Worm (Caenorhabditis elegans) whole organism, L4 larva: ENCODE measurements around the gene F47D12.9.

Experiments
- F26F4.8 ChIP-seq: fragments of 200-800 bp; sonication (Bioruptor generic); conservative IDR thresholded peaks from 2 replicates; pipeline ENCODE4 v1.3.6; 2022; ENCODE audit warnings: missing genetic modification characterization, missing compliant biosample characterization
- F44E2.7 ChIP-seq: fragments of 200-800 bp; sonication (Bioruptor generic); IDR thresholded peaks from 2 replicates; pipeline ENCODE4 v2.1.2; 2022; ENCODE audit warnings: missing genetic modification characterization, missing compliant biosample characterization
- T20F7.1 ChIP-seq: fragments of 200-800 bp; sonication (Bioruptor generic); optimal IDR thresholded peaks from 2 replicates; lab custom pipeline; 2018; ENCODE audit warnings: mild to moderate bottlenecking, missing genetic modification characterization, missing compliant biosample characterization
- T26A8.4 ChIP-seq: fragments of 200-800 bp; sonication (Bioruptor generic); IDR thresholded peaks from 2 replicates; pipeline ENCODE4 v1.3.6; 2022; ENCODE audit warnings: missing genetic modification characterization, missing compliant biosample characterization
- Y48G9A.11 ChIP-seq: fragments of 200-800 bp; sonication (Bioruptor generic); IDR thresholded peaks from 2 replicates; pipeline ENCODE4 v1.3.6; 2022; ENCODE audit warnings: missing genetic modification reagents, missing genetic modification characterization, missing compliant biosample characterization
- Y5F2A.4 ChIP-seq: fragments of 200-800 bp; sonication (Bioruptor generic); optimal IDR thresholded peaks from 2 replicates; lab custom pipeline; 2018; ENCODE audit warnings: mild to moderate bottlenecking, missing genetic modification characterization, missing compliant biosample characterization
- ceh-44 ChIP-seq: fragments of 200-800 bp; sonication (Bioruptor generic); IDR thresholded peaks from 2 replicates; pipeline ENCODE4 v1.3.6; 2022; ENCODE audit warnings: missing genetic modification reagents, missing genetic modification characterization, missing compliant biosample characterization
- ceh-82 ChIP-seq: sonication (generic microtip); optimal IDR thresholded peaks from 2 replicates; lab custom pipeline; 2017; ENCODE audit warnings: missing biosample characterization, missing genetic modification characterization
- ces-1 ChIP-seq: fragments of 150-350 bp; sonication (generic microtip); optimal IDR thresholded peaks from 4 replicates; lab custom pipeline; 2014; ENCODE audit warnings: missing biosample characterization, missing genetic modification reagents, missing genetic modification characterization
- daf-8 ChIP-seq: fragments of 200-800 bp; sonication (Bioruptor generic); IDR thresholded peaks from 2 replicates; pipeline ENCODE4 v1.3.6; 2022; ENCODE audit warnings: missing genetic modification characterization, missing compliant biosample characterization
- dmd-8 ChIP-seq: fragments of 200-800 bp; sonication (Bioruptor generic); IDR thresholded peaks from 2 replicates; pipeline ENCODE4 v1.3.6; 2022; ENCODE audit warnings: missing genetic modification characterization, missing compliant biosample characterization
- dmd-9 ChIP-seq: fragments of 200-800 bp; sonication (Bioruptor generic); IDR thresholded peaks from 2 replicates; pipeline ENCODE4 v1.3.6; 2022; ENCODE audit warnings: missing genetic modification reagents, missing genetic modification characterization, missing compliant biosample characterization
- duxl-1 ChIP-seq: sonication (generic microtip); optimal IDR thresholded peaks from 2 replicates; lab custom pipeline; 2016; ENCODE audit warnings: mild to moderate bottlenecking, missing genetic modification characterization, moderate library complexity, missing compliant biosample characterization; ENCODE audit not compliant: poor library complexity
- egl-27 ChIP-seq: sonication (generic microtip); optimal IDR thresholded peaks from 3 replicates; lab custom pipeline; 2017; ENCODE audit warnings: missing biosample characterization, missing genetic modification reagents, missing genetic modification characterization
- egl-43 ChIP-seq: fragments of 200-800 bp; sonication (Bioruptor generic); IDR thresholded peaks from 2 replicates; pipeline ENCODE4 v1.3.6; 2022; ENCODE audit warnings: missing genetic modification reagents, missing genetic modification characterization, missing compliant biosample characterization
- fkh-10 ChIP-seq: fragments of 150-350 bp; optimal IDR thresholded peaks from 2 replicates; lab custom pipeline; 2014; ENCODE audit warnings: missing biosample characterization, missing genetic modification reagents, missing genetic modification characterization
- fos-1 ChIP-seq: fragments of 150-350 bp; optimal IDR thresholded peaks from 2 replicates; lab custom pipeline; 2014; ENCODE audit warnings: missing biosample characterization, missing genetic modification characterization
- hlh-11 ChIP-seq: fragments of 200-800 bp; sonication (Bioruptor generic); optimal IDR thresholded peaks from 2 replicates; lab custom pipeline; 2018; ENCODE audit warnings: mild to moderate bottlenecking, missing genetic modification characterization, missing compliant biosample characterization
- hmg-1.1 ChIP-seq: fragments of 200-800 bp; sonication (Bioruptor generic); IDR thresholded peaks from 2 replicates; pipeline ENCODE4 v1.3.6; 2022; ENCODE audit warnings: missing genetic modification reagents, missing genetic modification characterization, missing compliant biosample characterization
- jun-1 ChIP-seq: fragments of 150-350 bp; optimal IDR thresholded peaks from 2 replicates; lab custom pipeline; 2014; ENCODE audit warnings: missing biosample characterization, missing genetic modification reagents, missing genetic modification characterization
- lin-13 ChIP-seq: fragments of 150-350 bp; optimal IDR thresholded peaks from 2 replicates; lab custom pipeline; 2014; ENCODE audit warnings: missing biosample characterization, missing genetic modification reagents, missing genetic modification characterization
- lin-15B ChIP-seq: fragments of 150-350 bp; sonication (generic microtip); optimal IDR thresholded peaks from 3 replicates; lab custom pipeline; 2014; ENCODE audit warnings: missing biosample characterization, missing genetic modification characterization
- lin-38 ChIP-seq: fragments of 200-800 bp; sonication (Bioruptor generic); IDR thresholded peaks from 2 replicates; pipeline ENCODE4 v1.3.6; 2022; ENCODE audit warnings: missing genetic modification reagents, missing genetic modification characterization, missing compliant biosample characterization
- lir-3 ChIP-seq: sonication (generic microtip); optimal IDR thresholded peaks from 2 replicates; lab custom pipeline; 2016; ENCODE audit warnings: mild to moderate bottlenecking, missing genetic modification characterization, missing compliant biosample characterization
- mep-1 ChIP-seq: fragments of 150-350 bp; sonication (generic microtip); optimal IDR thresholded peaks from 3 replicates; lab custom pipeline; 2014; ENCODE audit warnings: missing biosample characterization, missing genetic modification characterization
- mxl-2 ChIP-seq: fragments of 200-800 bp; sonication (Bioruptor generic); conservative IDR thresholded peaks from 2 replicates; pipeline ENCODE4 v1.3.6; 2022; ENCODE audit warnings: missing genetic modification reagents, missing genetic modification characterization, missing compliant biosample characterization
- mxl-3 ChIP-seq: fragments of 200-800 bp; sonication (Bioruptor generic); optimal IDR thresholded peaks from 2 replicates; lab custom pipeline; 2018; ENCODE audit warnings: mild to moderate bottlenecking, missing genetic modification characterization, missing compliant biosample characterization
- nhr-102 ChIP-seq: sonication (generic microtip); optimal IDR thresholded peaks from 2 replicates; lab custom pipeline; 2016; ENCODE audit warnings: mild to moderate bottlenecking, missing genetic modification characterization, moderate library complexity, missing compliant biosample characterization
- nhr-111 ChIP-seq: fragments of 200-800 bp; sonication (Bioruptor generic); optimal IDR thresholded peaks from 2 replicates; lab custom pipeline; 2018; ENCODE audit warnings: mild to moderate bottlenecking, missing genetic modification characterization, missing compliant biosample characterization
- nhr-237 ChIP-seq: sonication (generic microtip); optimal IDR thresholded peaks from 2 replicates; lab custom pipeline; 2017; ENCODE audit warnings: missing biosample characterization, missing genetic modification characterization
- nhr-25 ChIP-seq: sonication (generic microtip); optimal IDR thresholded peaks from 2 replicates; lab custom pipeline; 2017; ENCODE audit warnings: missing genetic modification characterization, mild to moderate bottlenecking, missing compliant biosample characterization, antibody characterized with exemption, moderate library complexity, borderline replicate concordance; ENCODE audit not compliant: insufficient read depth
- nhr-28 ChIP-seq: fragments of 150-350 bp; optimal IDR thresholded peaks from 2 replicates; lab custom pipeline; 2014; ENCODE audit warnings: missing biosample characterization, missing genetic modification characterization
- nhr-42 ChIP-seq: fragments of 200-800 bp; sonication (Bioruptor generic); IDR thresholded peaks from 2 replicates; pipeline ENCODE4 v1.3.6; 2022; ENCODE audit warnings: missing genetic modification characterization, missing compliant biosample characterization
- nhr-48 ChIP-seq: sonication (generic microtip); optimal IDR thresholded peaks from 2 replicates; lab custom pipeline; 2016; ENCODE audit warnings: mild to moderate bottlenecking, missing genetic modification characterization, missing compliant biosample characterization
- nhr-76 ChIP-seq: fragments of 150-350 bp; optimal IDR thresholded peaks from 2 replicates; lab custom pipeline; 2014; ENCODE audit warnings: missing biosample characterization, missing genetic modification characterization
- pha-4 ChIP-seq, 2 experiments: fragments of 150-350 bp in 1 of 2; fragments of 200-800 bp in 1 of 2; sonication (Bioruptor generic) in 1 of 2; IDR thresholded peaks in 1 of 2; optimal IDR thresholded peaks in 1 of 2; 2 replicates each; pipeline versions ENCODE4 v1.3.6 to Lab custom; 2014 to 2022; ENCODE audit warnings: missing genetic modification characterization in 2 of 2, missing genetic modification reagents in 2 of 2, missing biosample characterization in 1 of 2, missing compliant biosample characterization in 1 of 2
- php-3 ChIP-seq: fragments of 200-800 bp; sonication (Bioruptor generic); IDR thresholded peaks from 2 replicates; pipeline ENCODE4 v1.3.6; 2022; ENCODE audit warnings: missing genetic modification reagents, missing genetic modification characterization, missing compliant biosample characterization
- pqm-1 ChIP-seq: sonication (generic microtip); optimal IDR thresholded peaks from 2 replicates; lab custom pipeline; 2017; ENCODE audit warnings: missing biosample characterization, missing genetic modification characterization
- rbr-2 ChIP-seq: sonication (generic microtip); optimal IDR thresholded peaks from 2 replicates; lab custom pipeline; 2016; ENCODE audit warnings: missing genotype, missing genetic modification characterization, missing compliant biosample characterization
- sdz-12 ChIP-seq: fragments of 200-800 bp; sonication (Bioruptor generic); optimal IDR thresholded peaks from 2 replicates; lab custom pipeline; 2018; ENCODE audit warnings: mild to moderate bottlenecking, missing genetic modification characterization, missing compliant biosample characterization
- snpc-4 ChIP-seq: fragments of 150-350 bp; optimal IDR thresholded peaks from 2 replicates; lab custom pipeline; 2014; ENCODE audit warnings: missing biosample characterization, missing genetic modification characterization
- spr-3 ChIP-seq: fragments of 200-800 bp; sonication (Bioruptor generic); optimal IDR thresholded peaks from 2 replicates; lab custom pipeline; 2018; ENCODE audit warnings: mild to moderate bottlenecking, missing genetic modification characterization, missing compliant biosample characterization
- tag-97 ChIP-seq: fragments of 200-800 bp; sonication (Bioruptor generic); IDR thresholded peaks from 2 replicates; pipeline ENCODE4 v1.3.6; 2022; ENCODE audit warnings: missing genetic modification characterization, missing compliant biosample characterization
- unc-39 ChIP-seq: sonication (generic microtip); optimal IDR thresholded peaks from 2 replicates; lab custom pipeline; 2017; ENCODE audit warnings: missing biosample characterization, missing genetic modification characterization
- unc-62 ChIP-seq, 3 experiments: fragments of 150-350 bp in 1 of 3; sonication (generic microtip); optimal IDR thresholded peaks in 2 of 3; peaks in 1 of 3; 1 replicate in 1 of 3; 2 replicates in 2 of 3; lab custom pipeline; 2014 to 2017; ENCODE audit warnings: missing biosample characterization in 3 of 3, missing genetic modification characterization in 3 of 3, missing genetic modification reagents in 3 of 3, missing genotype in 1 of 3
- vab-7 ChIP-seq: fragments of 200-800 bp; sonication (Bioruptor generic); IDR thresholded peaks from 2 replicates; pipeline ENCODE4 v1.3.6; 2022; ENCODE audit warnings: missing genetic modification reagents, missing genetic modification characterization, missing compliant biosample characterization
- zag-1 ChIP-seq: fragments of 150-350 bp; optimal IDR thresholded peaks from 2 replicates; lab custom pipeline; 2014; ENCODE audit warnings: missing biosample characterization, missing genetic modification characterization
- zfp-2 ChIP-seq: sonication (generic microtip); optimal IDR thresholded peaks from 2 replicates; lab custom pipeline; 2016; ENCODE audit warnings: mild to moderate bottlenecking, missing genetic modification characterization, missing compliant biosample characterization
- zip-11 ChIP-seq: fragments of 200-800 bp; sonication (Bioruptor generic); IDR thresholded peaks from 2 replicates; pipeline ENCODE4 v1.3.6; 2022; ENCODE audit warnings: missing genetic modification characterization, missing compliant biosample characterization
- zip-2 ChIP-seq: fragments of 150-350 bp; optimal IDR thresholded peaks from 2 replicates; lab custom pipeline; 2014; ENCODE audit warnings: missing biosample characterization, missing genetic modification characterization
- ztf-7 ChIP-seq: fragments of 150-350 bp; optimal IDR thresholded peaks from 2 replicates; lab custom pipeline; 2014; ENCODE audit warnings: missing biosample characterization, missing genetic modification characterization

F47D12.9 gene

ce11 chrIII:6280070-6280596 lies 23.0 kb downstream of the F47D12.9 start, which contains the start of gene hmg-1.2 (continued):
- TF ChIP-seq zip-2 (no peak), rbr-2 (tag; lab: Kevin White, UChicago) (peak; percentile 92), zag-1 (tag; lab: Kevin White, UChicago) (no peak), zip-11 (GFP tag; lab: Robert Waterston, UW) (no peak), T26A8.4 (GFP tag; lab: Robert Waterston, UW) (peak; percentile 84), duxl-1 (tag; lab: Kevin White, UChicago) (no peak), mxl-2 (no peak), hmg-1.1 (peak; percentile 92), F26F4.8 (GFP tag; lab: Robert Waterston, UW) (no peak), mxl-3 (GFP tag; lab: Kevin White, UChicago) (peak; percentile 74), dmd-8 (GFP tag; lab: Robert Waterston, UW) (peak; percentile 64; the same call in 1 of the 2 replicates), nhr-28 (peak; percentile 88), lin-13 (GFP tag; lab: Kevin White, UChicago) (peak; percentile 56), vab-7 (GFP tag; lab: Robert Waterston, UW) (no peak), lin-38 (peak; percentile 52), fkh-10 (GFP tag; lab: Kevin White, UChicago) (peak; percentile 16), ceh-82 (tag; lab: Kevin White, UChicago) (no peak), dmd-9 (GFP tag; lab: Robert Waterston, UW) (no peak), spr-3 (GFP tag; lab: Kevin White, UChicago) (peak; percentile 57), nhr-111 (no peak), ztf-7 (tag; lab: Kevin White, UChicago) (peak; percentile 16), unc-62 (GFP tag; optimal IDR thresholded peaks at IDR 0.05 in 1 of 2; lab: Kevin White, UChicago) (peak in 1 of 2 experiments; percentile 99), unc-62 (tag; optimal IDR thresholded peaks at IDR 0.05; lab: Kevin White, UChicago) (no peak), snpc-4 (tag; lab: Kevin White, UChicago) (no peak), ces-1 (GFP tag; lab: Kevin White, UChicago) (no peak), ceh-44 (no peak), egl-27 (tag; lab: Kevin White, UChicago) (no peak), zfp-2 (tag; lab: Kevin White, UChicago) (no peak), Y48G9A.11 (no peak), tag-97 (GFP tag; lab: Robert Waterston, UW) (no peak), hlh-11 (tag; lab: Kevin White, UChicago) (peak; percentile 97), nhr-48 (tag; lab: Kevin White, UChicago) (peak; percentile 68), jun-1 (tag; lab: Kevin White, UChicago) (peak; percentile 60), nhr-102 (tag; lab: Kevin White, UChicago) (peak; percentile 43), nhr-25 (tag; lab: Kevin White, UChicago) (peak; percentile 7), lir-3 (tag; lab: Kevin White, UChicago) (no peak), pha-4 (GFP tag; IDR thresholded peaks at IDR 0.05; lab: Robert Waterston, UW) (peak; percentile 67), pha-4 (tag; optimal IDR thresholded peaks at IDR 0.05; lab: Kevin White, UChicago) (peak; percentile 20), nhr-76 (tag; lab: Kevin White, UChicago) (no peak), lin-15B (tag; lab: Kevin White, UChicago) (no peak), php-3 (GFP tag; lab: Robert Waterston, UW) (0 out of 2 replicates have a peak, but pooled peaks have one; percentile 11), egl-43 (GFP tag; lab: Robert Waterston, UW) (no peak; the same call in 1 of the 2 replicates), sdz-12 (GFP tag; lab: Kevin White, UChicago) (no peak), nhr-237 (tag; lab: Kevin White, UChicago) (no peak), unc-39 (tag; lab: Kevin White, UChicago) (no peak), fos-1 (tag; lab: Kevin White, UChicago) (no peak), F44E2.7 (GFP tag; lab: Robert Waterston, UW) (no peak), pqm-1 (no peak), daf-8 (GFP tag; lab: Robert Waterston, UW) (no peak), mep-1 (tag; lab: Kevin White, UChicago) (peak; percentile 84), nhr-42 (GFP tag; lab: Robert Waterston, UW) (no peak), T20F7.1 (GFP tag; lab: Kevin White, UChicago) (peak; percentile 59), Y5F2A.4 (no peak)
